Worm (Caenorhabditis elegans) whole organism, mixed stage, embryonic: ENCODE measurements around the gene tgt-1.

Experiments used
- blmp-1 ChIP-seq: fragments of 150-350 bp; optimal IDR thresholded peaks from 2 replicates; lab custom pipeline; 2014; ENCODE audit warnings: missing biosample characterization, missing genetic modification characterization
- elt-1 ChIP-seq: sonication (generic microtip); optimal IDR thresholded peaks from 2 replicates; lab custom pipeline; 2017; ENCODE audit warnings: missing genetic modification characterization, mild to moderate bottlenecking, missing compliant biosample characterization, antibody characterized with exemption, moderate library complexity, borderline replicate concordance; ENCODE audit not compliant: insufficient read depth
- mep-1 ChIP-seq: fragments of 150-350 bp; optimal IDR thresholded peaks from 2 replicates; lab custom pipeline; 2017; ENCODE audit warnings: missing biosample characterization, missing genetic modification reagents, missing genetic modification characterization, inconsistent platforms
- nhr-237 ChIP-seq: fragments of 150-350 bp; optimal IDR thresholded peaks from 2 replicates; lab custom pipeline; 2014; ENCODE audit warnings: missing biosample characterization, missing genetic modification characterization
- sem-2 ChIP-seq: fragments of 200-800 bp; sonication (Bioruptor generic); optimal IDR thresholded peaks from 2 replicates; lab custom pipeline; 2018; ENCODE audit warnings: mild to moderate bottlenecking, missing genetic modification characterization, missing compliant biosample characterization
- snpc-4 ChIP-seq: fragments of 150-350 bp; optimal IDR thresholded peaks from 2 replicates; lab custom pipeline; 2014; ENCODE audit warnings: missing biosample characterization, missing genetic modification characterization
- sptf-1 ChIP-seq: sonication (generic microtip); optimal IDR thresholded peaks from 2 replicates; lab custom pipeline; 2017; ENCODE audit warnings: mild to moderate bottlenecking, missing genetic modification characterization, moderate library complexity, missing compliant biosample characterization

DNA sequence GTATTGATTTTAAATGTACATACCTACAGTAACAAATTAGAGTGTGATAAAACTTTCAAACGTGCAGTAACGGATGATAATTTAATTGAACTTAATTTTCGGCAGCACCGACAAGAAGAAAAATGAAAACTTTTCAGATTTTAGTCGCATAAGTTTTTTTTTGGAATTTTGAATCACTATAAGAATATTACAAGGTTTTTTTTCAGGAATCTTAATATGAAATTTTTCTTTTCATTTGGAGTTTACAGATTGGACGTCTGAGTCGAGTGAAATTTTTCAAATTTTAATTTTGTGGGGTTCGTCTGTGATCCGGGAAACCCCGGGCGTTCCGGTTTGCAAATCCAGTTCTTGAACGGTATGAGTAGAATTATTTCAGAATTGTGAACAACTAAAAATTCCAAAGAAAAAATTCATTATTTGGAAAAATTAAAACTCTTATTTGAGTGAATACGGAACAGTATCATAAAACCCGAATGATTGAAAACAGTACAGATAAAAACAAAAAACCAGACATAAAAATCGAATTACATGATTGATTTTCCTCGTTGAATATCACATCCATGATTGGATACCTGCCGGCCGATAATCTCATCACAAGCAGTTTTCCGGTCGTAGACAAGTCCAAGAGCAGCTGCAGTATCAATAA, 46.2 kb downstream of the tgt-1 start:
- TF ChIP-seq mep-1, result no peak
- no peak for TF ChIP-seq blmp-1
- no peak for TF ChIP-seq sptf-1
- TF ChIP-seq elt-1, result no peak
- no peak for TF ChIP-seq snpc-4 (tag; lab: Kevin White, UChicago)
- TF ChIP-seq nhr-237 (tag; lab: Kevin White, UChicago), result no peak
- TF ChIP-seq sem-2 (GFP tag; lab: Kevin White, UChicago), result no peak
